Worm (Caenorhabditis elegans): ENCODE measurements around the gene Y71H2AL.4.

The Y71H2AL.4 gene

DNA sequence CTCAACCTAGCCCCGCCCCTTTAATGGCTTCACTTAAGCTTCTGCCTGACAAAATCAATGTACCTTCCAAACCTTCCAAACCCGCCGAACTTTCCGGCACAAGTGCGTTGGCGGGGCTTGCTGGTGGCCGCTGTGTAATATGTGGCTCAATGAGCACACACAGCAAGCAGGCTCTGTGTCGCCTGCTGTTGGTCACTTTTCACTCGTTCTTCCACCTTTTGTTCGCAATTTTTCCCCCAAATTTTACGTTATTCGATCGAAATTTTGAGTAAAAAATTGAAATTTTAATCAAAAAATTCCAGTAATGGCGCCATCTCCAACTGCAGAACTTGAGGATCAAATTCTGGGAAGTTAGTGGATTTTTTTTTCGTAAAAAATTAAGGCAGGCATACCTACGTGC, 14.4 kb downstream of the Y71H2AL.4 start, which contains the start of gene set-27:
Gene set-27, plus strand, starts transcription at position 301 of the 400 bp plus-strand sequence.
- TF ChIP-seq nhr-10 (tag; optimal IDR thresholded peaks at IDR 0.05), result no peak
- TF ChIP-seq crh-2 (tag; optimal IDR thresholded peaks at IDR 0.05), result no peak
- no peak for TF ChIP-seq unc-62 (GFP tag; optimal IDR thresholded peaks at IDR 0.05)
- TF ChIP-seq mbf-1 (tag; optimal IDR thresholded peaks at IDR 0.05), result no peak
- TF ChIP-seq nhr-23 (tag; optimal IDR thresholded peaks at IDR 0.05), result no peak
- no peak for TF ChIP-seq elt-3 (tag; optimal IDR thresholded peaks at IDR 0.05)
- no peak for TF ChIP-seq nhr-25 (tag; optimal IDR thresholded peaks at IDR 0.05)
- no peak for TF ChIP-seq mdl-1 (tag; optimal IDR thresholded peaks at IDR 0.05)
- no peak for TF ChIP-seq nhr-12 (tag; optimal IDR thresholded peaks at IDR 0.05)
- TF ChIP-seq ama-1 (optimal IDR thresholded peaks at IDR 0.05), result no peak
- TF ChIP-seq lin-11 (tag; optimal IDR thresholded peaks at IDR 0.05), result no peak

ce11 chrIII:2710211-2710610, 24.0 kb downstream of the Y71H2AL.4 start:
- TF ChIP-seq lsy-2 (tag; optimal IDR thresholded peaks at IDR 0.05) (no peak), ztf-11 (tag; optimal IDR thresholded peaks at IDR 0.05) (no peak), lin-11 (tag; optimal IDR thresholded peaks at IDR 0.05) (no peak), nhr-10 (tag; optimal IDR thresholded peaks at IDR 0.05) (no peak), crh-2 (tag; optimal IDR thresholded peaks at IDR 0.05) (no peak), C34F6.9 (tag; optimal IDR thresholded peaks at IDR 0.05) (no peak), mdl-1 (tag; optimal IDR thresholded peaks at IDR 0.05) (no peak), aly-2 (tag; optimal IDR thresholded peaks at IDR 0.05) (no peak), nhr-77 (tag; optimal IDR thresholded peaks at IDR 0.05) (no peak)

DNA sequence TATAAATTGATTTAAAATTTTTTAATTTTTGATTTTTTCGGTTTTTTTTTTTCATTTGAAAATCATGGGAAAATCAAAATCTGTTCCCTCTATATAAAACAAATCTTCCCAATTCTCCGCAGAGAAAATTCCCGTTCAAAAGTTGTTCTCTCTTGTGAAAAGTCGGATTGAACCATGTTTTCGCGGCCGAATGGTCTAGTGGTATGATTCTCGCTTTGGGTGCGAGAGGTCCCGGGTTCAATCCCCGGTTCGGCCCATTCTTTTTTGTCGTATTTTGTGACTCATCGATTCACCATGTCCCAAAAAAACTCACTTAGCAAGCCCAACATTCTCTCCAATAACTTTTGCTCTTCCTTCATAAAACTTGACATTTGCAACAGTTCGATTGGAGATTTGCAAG, 25.3 kb downstream of the Y71H2AL.4 start:
- TF ChIP-seq fos-1 (tag; optimal IDR thresholded peaks at IDR 0.05) (peak; percentile 48), nhr-10 (tag; optimal IDR thresholded peaks at IDR 0.05) (no peak)

- TF ChIP-seq nhr-25 (tag; optimal IDR thresholded peaks at IDR 0.05) (no peak), crh-2 (tag; optimal IDR thresholded peaks at IDR 0.05) (no peak), lin-13 (GFP tag; optimal IDR thresholded peaks at IDR 0.05) (no peak), snpc-4 (tag; optimal IDR thresholded peaks at IDR 0.05) (no peak), ztf-1 (GFP tag; conservative IDR thresholded peaks at IDR 0.05) (no peak), blmp-1 (tag; optimal IDR thresholded peaks at IDR 0.05; ENCODE audit: insufficient read depth) (no peak), nhr-23 (tag; optimal IDR thresholded peaks at IDR 0.05) (no peak), mbf-1 (tag; optimal IDR thresholded peaks at IDR 0.05) (no peak), F13H6.1 (tag; optimal IDR thresholded peaks at IDR 0.05) (no peak), unc-39 (tag; optimal IDR thresholded peaks at IDR 0.05) (no peak), lin-11 (tag; optimal IDR thresholded peaks at IDR 0.05) (no peak), nhr-77 (tag; optimal IDR thresholded peaks at IDR 0.05) (no peak), nhr-10 (tag; optimal IDR thresholded peaks at IDR 0.05) (no peak)
These were observed 30.3 kb downstream of the Y71H2AL.4 start, which contains the start of gene tmem-132 for ce11 chrIII:2716514-2716913. TSS of gene tmem-132 (minus strand) at chrIII:2716614.

- no peak for TF ChIP-seq alr-1 (tag; optimal IDR thresholded peaks at IDR 0.05)
- no peak for TF ChIP-seq nhr-6 (tag; optimal IDR thresholded peaks at IDR 0.05)
- no peak for TF ChIP-seq nhr-12 (tag; optimal IDR thresholded peaks at IDR 0.05)
- TF ChIP-seq lin-13 (GFP tag; optimal IDR thresholded peaks at IDR 0.05), result no peak
- TF ChIP-seq nhr-11 (tag; optimal IDR thresholded peaks at IDR 0.05), result no peak
- TF ChIP-seq sma-9 (GFP tag; optimal IDR thresholded peaks at IDR 0.05), result no peak
- TF ChIP-seq sma-9 (tag; optimal IDR thresholded peaks at IDR 0.05), result no peak
- TF ChIP-seq mbf-1 (tag; optimal IDR thresholded peaks at IDR 0.05), result no peak
- no peak for TF ChIP-seq skn-1 (tag; optimal IDR thresholded peaks at IDR 0.05)
- no peak for TF ChIP-seq R02D3.7 (tag; optimal IDR thresholded peaks at IDR 0.05)
These were observed 38.7 kb downstream of the Y71H2AL.4 start, which contains the start of gene Y71H2AM.11 for ce11 chrIII:2724992-2725220. TSS of gene Y71H2AM.11 (minus strand) at chrIII:2725092.

ce11 chrIII:2725221-2726203, 39.3 kb downstream of the Y71H2AL.4 start, which contains the start of gene cosa-1:
TSS of gene cosa-1 (plus strand) at chrIII:2726116.
- no peak for TF ChIP-seq skn-1 (tag; optimal IDR thresholded peaks at IDR 0.05)
- TF ChIP-seq lsy-2 (tag; optimal IDR thresholded peaks at IDR 0.05), result peak in 1 of 2 experiments; percentile 17
- no peak for TF ChIP-seq aly-2 (tag; optimal IDR thresholded peaks at IDR 0.05)
- TF ChIP-seq ceh-82 (tag; optimal IDR thresholded peaks at IDR 0.05), result no peak
- no peak for TF ChIP-seq nhr-12 (tag; optimal IDR thresholded peaks at IDR 0.05)
- TF ChIP-seq ama-1 (optimal IDR thresholded peaks at IDR 0.05), result no peak
- TF ChIP-seq mdl-1 (tag; optimal IDR thresholded peaks at IDR 0.05), result no peak
- TF ChIP-seq nhr-21 (tag; optimal IDR thresholded peaks at IDR 0.05), result no peak
- TF ChIP-seq F13H6.1 (tag; optimal IDR thresholded peaks at IDR 0.05), result no peak
- TF ChIP-seq mab-5 (tag; optimal IDR thresholded peaks at IDR 0.05), result no peak
- TF ChIP-seq ZK546.5 (tag; optimal IDR thresholded peaks at IDR 0.05), result no peak
- TF ChIP-seq Y55F3AM.14 (GFP tag; optimal IDR thresholded peaks at IDR 0.05), result no peak
- no peak for TF ChIP-seq sma-9 (GFP tag; optimal IDR thresholded peaks at IDR 0.05)
- no peak for TF ChIP-seq sma-9 (tag; optimal IDR thresholded peaks at IDR 0.05)
- no peak for TF ChIP-seq nhr-11 (tag; optimal IDR thresholded peaks at IDR 0.05)
- TF ChIP-seq snpc-4 (tag; optimal IDR thresholded peaks at IDR 0.05), result no peak
- no peak for TF ChIP-seq nhr-6 (tag; optimal IDR thresholded peaks at IDR 0.05)
- no peak for TF ChIP-seq lin-13 (GFP tag; optimal IDR thresholded peaks at IDR 0.05)
- TF ChIP-seq dmd-4 (tag; optimal IDR thresholded peaks at IDR 0.05), result no peak
- TF ChIP-seq fos-1 (tag; optimal IDR thresholded peaks at IDR 0.05), result peak; percentile 8
- TF ChIP-seq ztf-11 (tag; optimal IDR thresholded peaks at IDR 0.05), result no peak
- peak; percentile 2 for TF ChIP-seq unc-55 (GFP tag; optimal IDR thresholded peaks at IDR 0.05)
- no peak for TF ChIP-seq peb-1 (tag; optimal IDR thresholded peaks at IDR 0.05)
